Fruit fly (Drosophila melanogaster) S2 (cell line): ENCODE data around the gene snz.

Experiments
- CG8478 ChIP-seq: fragments of >200 bp; optimal IDR thresholded peaks from 2 replicates; lab custom pipeline; 2018
- CTCF ChIP-seq, 2 experiments: fragments of >200 bp; optimal IDR thresholded peaks; 2 replicates each; lab custom pipeline; 2018

Gene snz

DNA sequence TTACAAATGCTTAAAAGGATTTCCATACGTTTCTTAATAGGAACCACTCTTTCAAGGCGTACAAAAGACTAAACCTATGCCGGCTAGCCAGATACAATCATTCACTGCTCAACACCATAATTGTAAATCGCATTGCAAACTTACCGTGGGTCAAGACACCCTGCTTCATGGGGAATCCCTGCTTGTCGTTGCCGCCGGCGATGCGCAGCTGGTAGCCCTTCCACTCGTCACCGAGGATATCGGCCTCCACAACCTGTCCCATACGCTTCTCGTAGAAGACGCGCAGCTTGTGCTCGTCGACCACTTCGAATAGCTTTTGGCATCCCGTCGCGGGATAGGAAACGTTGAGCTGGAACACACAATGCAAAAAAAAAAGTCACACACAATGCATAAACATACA lies 11.2 kb upstream of the snz start:
- TF ChIP-seq CG8478, result no peak
- no peak for TF ChIP-seq CTCF (optimal IDR thresholded peaks at IDR 0.05; lab: Kevin White, UChicago)

DNA sequence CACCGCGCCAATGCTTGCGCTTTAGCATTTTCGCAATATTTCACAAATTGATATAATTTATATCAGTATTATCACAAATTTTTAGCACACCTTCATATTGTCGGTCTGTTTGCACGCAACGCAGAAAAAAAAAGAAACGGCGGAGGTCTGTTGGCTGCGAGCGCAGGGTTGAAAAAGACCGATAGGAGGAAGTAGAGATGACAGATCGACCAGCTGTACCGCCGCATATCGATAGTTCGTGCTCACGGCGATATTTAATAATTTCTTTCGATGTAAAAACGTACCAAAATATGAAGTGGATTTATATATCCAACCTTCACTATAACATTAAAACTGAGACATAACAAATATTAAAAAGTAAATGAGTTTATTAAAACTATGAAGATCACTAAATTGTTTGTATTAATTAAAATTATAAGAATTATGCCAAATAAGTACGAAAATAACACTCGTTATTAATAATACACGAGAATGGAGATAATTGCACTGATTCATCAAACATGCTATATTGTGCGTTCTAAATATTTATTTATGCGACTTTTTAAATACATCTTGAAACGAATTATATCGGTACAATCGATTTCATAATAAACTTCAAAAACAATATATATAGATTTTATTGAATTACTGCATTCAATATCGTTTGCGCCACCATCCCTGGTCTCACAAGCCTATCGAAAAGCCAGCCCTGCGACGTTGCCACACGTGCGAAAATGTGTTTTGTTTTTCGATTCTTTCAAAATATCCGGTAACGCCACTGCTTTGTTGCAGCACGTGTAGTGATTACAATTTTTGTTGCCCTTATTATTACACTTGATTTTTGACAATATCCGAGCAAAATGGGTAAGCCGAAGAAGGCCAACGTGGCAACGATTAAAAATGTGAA lies 10.5 kb upstream of the snz start, which contains the start of the genes RpS6 and bys:
Gene RpS6 (minus strand): TSS at position 179 of the 886 bp plus-strand sequence.
Gene bys (plus strand): TSS at position 728 of the 886 bp plus-strand sequence.
- TF ChIP-seq CTCF (optimal IDR thresholded peaks at IDR 0.05; lab: Kevin White, UChicago) (peak in 1 of 2 experiments; percentile 2), CG8478 (no peak)

DNA sequence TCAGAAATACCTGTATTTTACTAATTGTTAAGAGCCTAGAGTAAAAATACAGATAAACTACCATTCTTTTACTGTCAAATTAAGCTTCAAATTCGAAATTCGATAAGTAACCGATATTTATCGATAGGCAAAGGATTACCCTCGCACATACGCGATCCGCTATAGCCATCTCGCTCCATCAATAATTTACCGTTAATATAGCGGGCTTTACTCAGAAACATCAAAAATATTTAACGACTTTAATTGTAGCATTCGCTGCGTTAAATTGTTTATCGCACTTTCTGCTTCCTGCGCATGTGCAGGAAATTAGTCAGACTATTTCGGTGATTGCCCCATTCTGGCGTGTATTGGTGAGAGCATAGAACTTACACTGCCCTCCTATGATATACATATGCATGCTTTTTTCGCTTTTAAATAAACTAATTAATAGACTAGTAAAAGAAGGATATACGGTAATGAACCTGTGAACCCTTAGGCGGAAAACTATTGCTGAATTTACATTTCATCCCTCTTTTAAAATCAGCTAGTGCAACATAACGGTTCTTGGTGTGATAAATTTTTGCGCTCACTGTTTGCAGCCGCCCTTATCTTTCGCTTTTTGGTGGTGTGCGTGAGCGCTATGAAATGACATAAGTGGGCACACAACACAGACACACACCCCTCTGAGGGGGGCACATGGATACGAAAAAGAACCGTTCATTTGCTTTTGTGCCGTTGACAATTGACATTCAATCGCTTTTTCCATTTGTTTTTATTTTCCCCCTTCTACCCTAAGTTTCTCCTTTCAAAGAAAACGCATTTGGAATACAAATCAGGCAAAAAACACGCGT lies 3.4 kb upstream of the snz start, which contains the start of the genes dpr14 and spidey:
Gene dpr14 (minus strand): TSS at position 48 of the 830 bp plus-strand sequence.
Gene spidey (plus strand): TSS at position 693 of the 830 bp plus-strand sequence.
- TF ChIP-seq CTCF (optimal IDR thresholded peaks at IDR 0.05; lab: Kevin White, UChicago), result no peak
- TF ChIP-seq CG8478, result no peak

DNA sequence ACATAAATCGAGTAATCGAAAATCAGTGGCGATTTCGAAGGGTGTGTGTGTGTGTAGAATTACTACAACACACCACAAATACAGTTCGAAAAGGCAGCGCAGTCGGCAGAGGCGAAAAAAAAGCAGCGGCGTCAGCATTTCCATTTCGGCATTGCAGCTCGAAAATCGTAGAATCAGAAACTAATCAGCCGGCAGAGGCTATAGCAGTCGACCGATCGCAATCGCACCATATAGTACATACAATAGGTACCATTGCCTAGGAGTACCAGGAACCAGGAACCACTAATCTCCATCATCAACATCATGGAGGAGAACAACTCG lies 2.9 kb upstream of the snz start:
- TF ChIP-seq CTCF (optimal IDR thresholded peaks at IDR 0.05; lab: Kevin White, UChicago), result no peak
- TF ChIP-seq CG8478, result no peak

DNA sequence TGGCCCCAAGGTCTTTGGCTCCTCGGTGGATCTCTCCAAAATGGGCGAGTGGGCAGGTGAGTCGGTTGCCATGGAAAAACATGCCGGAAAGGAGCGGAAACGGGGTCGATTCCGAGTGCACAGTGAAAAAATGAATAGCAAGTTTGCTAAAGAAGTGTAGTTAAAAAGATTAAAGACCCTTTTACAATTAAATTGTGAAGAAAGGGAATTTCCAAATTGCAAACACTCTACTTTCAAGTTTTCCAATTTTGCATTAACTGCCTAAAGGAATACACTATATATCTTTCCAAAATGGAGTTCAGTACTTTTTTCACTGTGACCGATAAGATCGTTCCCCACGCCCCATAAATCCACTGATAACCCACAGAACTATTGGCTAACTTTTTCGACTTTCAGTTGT lies 2.4 kb upstream of the snz start:
- no peak for TF ChIP-seq CTCF (optimal IDR thresholded peaks at IDR 0.05; lab: Kevin White, UChicago)
- no peak for TF ChIP-seq CG8478

DNA sequence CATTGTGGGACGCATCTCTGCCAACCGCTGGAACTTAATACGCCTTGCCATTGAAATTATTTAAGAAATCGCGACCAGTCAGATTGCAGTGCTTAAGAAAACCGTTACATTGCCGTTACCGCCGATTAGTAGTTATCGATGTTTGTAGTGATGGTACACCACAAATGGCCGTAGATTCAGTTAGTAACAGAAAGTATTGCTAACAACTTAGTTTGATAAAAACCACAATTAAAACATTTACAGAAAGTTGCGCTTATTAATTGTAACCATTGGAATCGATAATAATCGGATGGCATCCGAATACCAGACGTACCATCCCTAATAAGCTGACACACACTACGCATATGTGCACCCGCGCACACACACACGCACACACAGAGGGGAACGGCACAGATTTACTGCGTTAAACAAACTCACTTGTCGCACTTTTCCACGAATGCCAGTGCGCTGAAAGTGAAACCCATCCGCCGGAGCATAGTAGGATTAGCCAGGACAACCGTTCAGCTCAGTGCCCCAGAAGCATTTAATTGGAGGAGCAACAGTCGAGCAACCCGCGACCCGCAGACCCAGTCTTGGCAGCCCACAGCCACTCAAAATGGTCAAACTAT lies 8.3 kb downstream of the snz start, which contains the start of the genes hdm and Ykt6:
Gene hdm (minus strand): TSS at position 51 of the 608 bp plus-strand sequence.
Gene Ykt6 (plus strand): TSS at position 329 of the 608 bp plus-strand sequence.
- TF ChIP-seq CG8478, result no peak
- peak in 1 of 2 experiments; percentile 2 for TF ChIP-seq CTCF (optimal IDR thresholded peaks at IDR 0.05; lab: Kevin White, UChicago)

DNA sequence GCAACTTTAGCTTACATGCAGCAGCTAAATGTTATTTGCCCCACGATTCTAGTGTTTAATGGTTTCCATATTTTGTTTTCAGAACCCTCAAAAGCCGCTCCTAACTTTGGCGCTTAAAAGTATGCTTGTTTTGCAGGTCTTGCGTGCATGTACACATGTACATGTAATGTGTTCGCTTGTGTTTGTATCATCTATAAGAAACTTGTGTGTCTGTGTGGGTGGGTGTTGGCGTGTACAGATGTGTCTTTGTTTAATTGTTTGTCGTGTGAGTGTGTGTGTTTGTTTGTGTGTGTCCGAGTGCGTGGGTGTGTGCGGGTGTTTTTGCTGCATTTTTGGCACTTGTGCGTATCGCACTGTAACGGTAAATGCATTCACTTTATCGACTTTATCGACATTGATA lies 11.2 kb downstream of the snz start:
- TF ChIP-seq CTCF (optimal IDR thresholded peaks at IDR 0.05; lab: Kevin White, UChicago) (no peak), CG8478 (no peak)

DNA sequence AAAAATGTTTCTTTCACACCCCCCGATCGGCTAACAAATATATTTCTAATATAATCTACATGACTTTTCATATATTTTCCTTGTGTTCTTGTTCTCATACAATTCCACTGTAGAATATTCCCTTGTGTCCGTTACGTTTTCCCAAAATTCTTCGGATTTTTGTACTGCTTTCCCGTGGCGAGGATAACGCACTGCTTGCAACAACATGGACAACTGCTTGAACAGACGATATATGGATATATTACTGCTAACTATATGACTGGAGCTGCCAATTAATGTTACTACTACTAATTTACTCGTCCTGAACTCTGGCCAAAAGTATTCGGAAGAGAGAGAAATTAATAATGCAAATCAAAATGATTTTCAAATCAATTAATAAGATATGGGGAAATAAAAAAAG lies 13.0 kb downstream of the snz start:
- TF ChIP-seq CG8478, result no peak
- TF ChIP-seq CTCF (optimal IDR thresholded peaks at IDR 0.05; lab: Kevin White, UChicago), result no peak

DNA sequence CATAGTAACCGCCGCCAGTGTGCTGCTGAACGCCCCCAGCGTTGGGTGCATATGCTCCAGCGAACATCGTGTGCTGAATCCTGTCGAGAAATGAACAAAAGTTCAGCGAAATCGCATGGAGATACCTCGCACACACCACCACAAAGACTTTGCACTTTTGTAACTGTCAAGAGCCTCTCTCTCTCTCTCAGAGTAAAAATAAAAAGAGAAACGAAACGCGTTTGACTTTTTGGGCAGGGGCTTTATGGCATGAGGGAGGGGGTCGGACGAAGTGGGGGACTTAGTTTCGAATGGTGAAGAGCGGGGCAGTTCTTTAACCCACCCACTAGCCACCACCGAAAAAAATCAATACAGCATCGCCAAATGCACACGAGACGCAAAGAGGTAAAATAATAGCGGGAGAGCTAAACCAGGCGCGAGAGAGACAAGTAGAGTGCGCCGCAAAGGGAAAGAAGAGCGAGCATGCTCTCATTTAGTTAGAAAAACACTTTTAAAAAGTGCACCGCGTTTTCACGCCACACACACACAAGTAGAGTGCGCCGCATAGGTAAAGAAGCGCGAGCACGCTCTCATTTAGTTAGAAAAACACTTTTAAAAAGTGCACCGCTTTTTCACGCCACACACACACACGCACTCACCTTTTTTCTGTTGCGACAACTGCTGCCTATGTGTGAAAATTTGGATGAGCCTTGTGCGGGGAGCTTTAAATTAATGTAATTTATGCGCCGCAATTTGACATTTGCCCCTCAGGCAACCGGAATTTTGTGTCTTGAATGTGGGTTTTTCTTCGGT lies 18.5 kb downstream of the snz start:
- TF ChIP-seq CTCF (optimal IDR thresholded peaks at IDR 0.05; lab: Kevin White, UChicago), result no peak
- TF ChIP-seq CG8478, result no peak

DNA sequence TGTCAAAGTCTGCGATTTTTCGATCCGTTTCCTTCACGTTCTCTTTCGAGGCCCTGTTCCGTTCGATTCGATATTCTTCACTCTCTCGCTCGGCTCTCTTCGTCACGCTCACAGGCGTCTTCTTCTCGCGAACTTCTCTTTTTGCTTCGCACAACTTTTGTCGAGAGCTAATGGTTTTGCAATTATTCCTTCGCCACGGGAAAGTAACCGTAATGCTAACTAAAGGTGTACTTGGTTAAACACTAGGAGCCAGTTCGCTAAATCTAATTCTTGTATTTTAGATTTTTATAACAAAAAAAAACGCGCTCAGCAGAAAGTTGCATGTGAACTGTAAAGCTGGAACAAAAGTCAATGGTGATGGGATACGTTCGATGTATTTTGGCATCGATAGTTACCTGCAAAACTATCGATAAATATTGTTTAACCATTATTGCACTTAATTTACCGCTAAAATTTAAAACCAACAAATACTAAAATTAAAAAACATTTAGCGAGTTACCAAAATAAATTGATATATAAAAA lies 19.2 kb downstream of the snz start, which contains the start of gene mahe:
Gene mahe (minus strand): TSS at position 355 of the 522 bp plus-strand sequence.
- TF ChIP-seq CG8478 (no peak), CTCF (optimal IDR thresholded peaks at IDR 0.05; lab: Kevin White, UChicago) (no peak)

DNA sequence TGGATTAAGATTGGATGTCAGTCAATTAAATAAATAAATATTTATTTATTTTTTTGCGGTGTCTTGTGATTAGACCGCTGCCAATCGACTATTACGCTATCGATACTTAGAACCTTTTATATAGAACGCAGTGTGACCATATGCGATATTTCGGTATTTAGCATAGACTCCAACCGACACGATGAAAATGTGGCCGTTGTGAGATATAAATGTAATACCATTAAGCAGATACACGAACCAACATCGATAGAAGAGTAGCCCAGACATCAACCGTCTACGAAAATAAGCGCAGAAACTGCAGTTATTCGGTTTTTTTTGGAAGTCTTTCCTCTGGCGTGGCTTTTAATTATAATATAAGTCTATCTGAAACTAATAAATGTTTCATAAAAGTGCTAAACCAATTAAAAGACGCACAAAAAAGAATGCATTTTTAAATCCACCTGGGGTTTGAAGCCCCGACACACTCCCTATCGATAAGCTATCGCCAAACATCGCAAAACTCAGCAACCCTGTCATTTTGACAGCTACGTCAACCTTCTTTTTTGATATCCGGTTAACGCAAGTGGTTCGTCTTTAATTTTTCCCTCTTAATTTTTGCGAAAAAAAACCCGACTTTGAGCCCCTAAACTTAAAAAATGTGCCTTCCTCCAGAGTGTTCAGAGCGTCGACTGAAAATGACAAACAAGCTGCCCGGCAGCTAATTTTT lies 21.5 kb downstream of the snz start, which contains the start of the genes Dhdds and RpS14a:
Gene Dhdds (minus strand): TSS at position 142 of the 706 bp plus-strand sequence.
Gene RpS14a (plus strand): TSS at position 533 of the 706 bp plus-strand sequence.
- TF ChIP-seq CTCF (optimal IDR thresholded peaks at IDR 0.05; lab: Kevin White, UChicago) (peak in 1 of 2 experiments; percentile 34), CG8478 (no peak)

DNA sequence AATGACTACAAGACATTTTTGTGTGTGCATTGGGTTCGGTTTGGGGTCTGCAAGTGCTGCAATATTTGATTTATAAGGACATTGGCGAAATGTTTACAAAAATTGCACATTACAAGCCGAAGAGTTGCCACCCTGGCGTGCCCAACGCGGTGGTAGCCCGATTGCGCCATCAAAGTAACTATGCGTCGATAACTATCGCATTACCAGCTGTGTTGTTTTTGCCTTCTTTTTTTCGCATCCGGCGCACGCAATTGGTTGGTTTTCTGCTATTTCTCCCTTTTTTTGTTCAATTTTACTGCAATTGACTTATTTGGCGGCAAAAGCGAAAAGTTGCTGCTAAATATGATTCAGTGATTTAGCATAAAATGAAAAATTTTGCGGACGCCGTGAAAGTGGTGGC lies 22.8 kb downstream of the snz start, which contains the start of gene RpS14b:
Gene RpS14b (plus strand): TSS at position 220 of the 400 bp plus-strand sequence.
- TF ChIP-seq CG8478, result no peak
- peak in 1 of 2 experiments; percentile 15 for TF ChIP-seq CTCF (optimal IDR thresholded peaks at IDR 0.05; lab: Kevin White, UChicago)
